Fruit fly (Drosophila melanogaster) whole organism, embryonic: ENCODE results near the gene CG4004.

Experiments
- Abd-B ChIP-seq: fragments of 200-800 bp; sonication (Bioruptor generic); optimal IDR thresholded peaks from 2 replicates; lab custom pipeline; 2018; ENCODE audit warnings: missing biosample characterization, mild to moderate bottlenecking, missing genetic modification characterization, moderate library complexity
- Antp ChIP-seq: fragments of 200-800 bp; sonication (Bioruptor generic); optimal IDR thresholded peaks from 3 replicates; lab custom pipeline; 2016; ENCODE audit warnings: missing biosample characterization, missing genetic modification characterization
- Atf3 ChIP-seq: fragments of 200-800 bp; sonication (Bioruptor generic); optimal IDR thresholded peaks from 3 replicates; lab custom pipeline; 2016; ENCODE audit warnings: missing biosample characterization, missing genetic modification characterization
- B-H1 ChIP-seq: fragments of 200-800 bp; sonication (Bioruptor generic); IDR thresholded peaks from 3 replicates; pipeline ENCODE4 v1.3.6; 2022; ENCODE audit warnings: missing biosample characterization, missing genetic modification characterization
- CG10274 ChIP-seq: fragments of 200-800 bp; sonication (Bioruptor generic); optimal IDR thresholded peaks from 3 replicates; lab custom pipeline; 2017; ENCODE audit warnings: missing biosample characterization, mild to moderate bottlenecking, missing genetic modification characterization
- CG10431 ChIP-seq: fragments of 200-800 bp; sonication (Bioruptor generic); optimal IDR thresholded peaks from 3 replicates; lab custom pipeline; 2018; ENCODE audit warnings: missing biosample characterization, mild to moderate bottlenecking, missing genetic modification characterization
- CG10654 ChIP-seq: fragments of 200-800 bp; sonication (Bioruptor generic); optimal IDR thresholded peaks from 2 replicates; lab custom pipeline; 2016; ENCODE audit warnings: missing biosample characterization, missing genetic modification characterization
- CG11560 ChIP-seq: fragments of 200-800 bp; sonication (Bioruptor generic); IDR thresholded peaks from 3 replicates; pipeline ENCODE4 v1.3.6; 2022; ENCODE audit warnings: missing biosample characterization, missing genetic modification characterization
- CG12391 ChIP-seq: fragments of 200-800 bp; sonication (Bioruptor generic); optimal IDR thresholded peaks from 3 replicates; lab custom pipeline; 2018; ENCODE audit warnings: missing biosample characterization, mild to moderate bottlenecking, missing genetic modification characterization, moderate library complexity
- CG12769 ChIP-seq: fragments of 200-800 bp; sonication (Bioruptor generic); optimal IDR thresholded peaks from 2 replicates; lab custom pipeline; 2019; ENCODE audit warnings: missing biosample characterization, mild to moderate bottlenecking, missing genetic modification characterization, moderate library complexity
- CG13775 ChIP-seq: fragments of 200-800 bp; sonication (Bioruptor generic); optimal IDR thresholded peaks from 3 replicates; lab custom pipeline; 2017; ENCODE audit warnings: missing biosample characterization, mild to moderate bottlenecking, missing genetic modification characterization
- CG15601 ChIP-seq: fragments of 200-800 bp; sonication (Bioruptor generic); optimal IDR thresholded peaks from 3 replicates; lab custom pipeline; 2019; ENCODE audit warnings: missing biosample characterization, mild to moderate bottlenecking, missing genetic modification characterization, moderate library complexity
- CG17359 ChIP-seq: fragments of 200-800 bp; sonication (Bioruptor generic); optimal IDR thresholded peaks from 3 replicates; lab custom pipeline; 2018; ENCODE audit warnings: missing biosample characterization, mild to moderate bottlenecking, missing genetic modification characterization, moderate library complexity
- CG2889 ChIP-seq: fragments of 200-800 bp; sonication (Bioruptor generic); IDR thresholded peaks from 3 replicates; pipeline ENCODE4 v1.3.6; 2022; ENCODE audit warnings: missing biosample characterization, missing genetic modification characterization
- CG4820 ChIP-seq: fragments of 200-800 bp; sonication (Bioruptor generic); optimal IDR thresholded peaks from 3 replicates; lab custom pipeline; 2016; ENCODE audit warnings: missing biosample characterization, missing genetic modification characterization
- CG6272 ChIP-seq: fragments of 200-800 bp; sonication (Bioruptor generic); IDR thresholded peaks from 2 replicates; pipeline ENCODE4 v1.3.6; 2022; ENCODE audit warnings: missing biosample characterization, missing genetic modification characterization
- CG6689 ChIP-seq: fragments of 200-800 bp; sonication (Bioruptor generic); IDR thresholded peaks from 2 replicates; pipeline ENCODE4 v1.3.6; 2022; ENCODE audit warnings: missing biosample characterization, missing genetic modification characterization
- CG6765 ChIP-seq: fragments of 200-800 bp; sonication (Bioruptor generic); optimal IDR thresholded peaks from 3 replicates; lab custom pipeline; 2017; ENCODE audit warnings: missing biosample characterization, mild to moderate bottlenecking, missing genetic modification characterization
- CG8290 ChIP-seq, 3 experiments: fragments of 200-800 bp; sonication (Bioruptor generic); optimal IDR thresholded peaks; 2 replicates each; lab custom pipeline; 2016 to 2019; ENCODE audit warnings: missing biosample characterization in 3 of 3, missing genetic modification characterization in 3 of 3, mild to moderate bottlenecking in 2 of 3, moderate library complexity in 1 of 3
- CTCF ChIP-seq: fragments of 200-800 bp; sonication (Bioruptor generic); optimal IDR thresholded peaks from 2 replicates; lab custom pipeline; 2017; ENCODE audit warnings: missing biosample characterization, mild to moderate bottlenecking, missing genetic modification characterization, moderate library complexity
- Dref ChIP-seq: fragments of 200-800 bp; sonication (Bioruptor generic); IDR thresholded peaks from 2 replicates; pipeline ENCODE4 v1.3.6; 2022; ENCODE audit warnings: missing biosample characterization, missing genetic modification characterization
- Hr3 ChIP-seq: fragments of 200-800 bp; sonication (Bioruptor generic); optimal IDR thresholded peaks from 3 replicates; lab custom pipeline; 2016; ENCODE audit warnings: missing biosample characterization, missing genetic modification characterization
- Max ChIP-seq: fragments of 200-800 bp; sonication (Bioruptor generic); optimal IDR thresholded peaks from 2 replicates; lab custom pipeline; 2016; ENCODE audit warnings: missing biosample characterization, mild to moderate bottlenecking, missing genetic modification characterization
- NC2β ChIP-seq: fragments of 200-800 bp; sonication (Bioruptor generic); optimal IDR thresholded peaks from 2 replicates; lab custom pipeline; 2016; ENCODE audit warnings: missing biosample characterization, missing genetic modification characterization
- Oli ChIP-seq: fragments of 200-800 bp; sonication (Bioruptor generic); optimal IDR thresholded peaks from 2 replicates; lab custom pipeline; 2018; ENCODE audit warnings: missing biosample characterization, mild to moderate bottlenecking, missing genetic modification characterization, moderate library complexity
- Rfx ChIP-seq: fragments of 200-800 bp; sonication (Bioruptor generic); IDR thresholded peaks from 2 replicates; pipeline ENCODE4 v1.3.6; 2022; ENCODE audit warnings: missing biosample characterization, missing genetic modification characterization
- Side ChIP-seq: fragments of 200-800 bp; sonication (Bioruptor generic); optimal IDR thresholded peaks from 2 replicates; lab custom pipeline; 2016; ENCODE audit warnings: missing biosample characterization, missing genetic modification characterization
- Ssrp ChIP-seq: fragments of 200-800 bp; sonication (Bioruptor generic); optimal IDR thresholded peaks from 2 replicates; lab custom pipeline; 2018; ENCODE audit warnings: missing biosample characterization, mild to moderate bottlenecking, missing genetic modification characterization, moderate library complexity
- Stat92E ChIP-seq, 3 experiments: fragments of >200 bp in 2 of 3; fragments of 200-800 bp in 1 of 3; sonication (Bioruptor generic) in 1 of 3; optimal IDR thresholded peaks; 2 replicates each; lab custom pipeline; 2017 to 2019; ENCODE audit warnings: missing biosample characterization in 3 of 3, missing genetic modification characterization in 3 of 3, mild to moderate bottlenecking in 1 of 3, moderate library complexity in 1 of 3
- Taf1 ChIP-seq: fragments of 200-800 bp; sonication (Bioruptor generic); IDR thresholded peaks from 2 replicates; pipeline ENCODE4 v1.3.6; 2022; ENCODE audit warnings: missing biosample characterization, missing genetic modification characterization
- ara ChIP-seq: fragments of 200-800 bp; sonication (Bioruptor generic); IDR thresholded peaks from 2 replicates; pipeline ENCODE4 v1.3.6; 2022; ENCODE audit warnings: missing biosample characterization, missing genetic modification characterization
- bcd ChIP-seq: fragments of 200-800 bp; sonication (Bioruptor generic); optimal IDR thresholded peaks from 2 replicates; lab custom pipeline; 2017; ENCODE audit warnings: missing biosample characterization, mild to moderate bottlenecking, missing genetic modification characterization
- cato ChIP-seq: fragments of 200-800 bp; sonication (Bioruptor generic); optimal IDR thresholded peaks from 2 replicates; lab custom pipeline; 2016; ENCODE audit warnings: missing biosample characterization, missing genetic modification characterization, borderline replicate concordance
- chinmo ChIP-seq: fragments of 200-800 bp; sonication (Bioruptor generic); IDR thresholded peaks from 4 replicates; pipeline ENCODE4 v1.3.6; 2022; ENCODE audit warnings: missing biosample characterization, missing genetic modification characterization; ENCODE audit not compliant: partially characterized antibody
- crol ChIP-seq: fragments of 200-800 bp; sonication (Bioruptor generic); IDR thresholded peaks from 2 replicates; pipeline ENCODE4 v1.3.6; 2022; ENCODE audit warnings: missing biosample characterization, missing genetic modification characterization
- danr ChIP-seq: fragments of 200-800 bp; sonication (Bioruptor generic); IDR thresholded peaks from 2 replicates; pipeline ENCODE4 v1.3.6; 2022; ENCODE audit warnings: missing biosample characterization, missing genetic modification characterization
- disco-r ChIP-seq: fragments of 200-800 bp; sonication (Bioruptor generic); optimal IDR thresholded peaks from 2 replicates; lab custom pipeline; 2016; ENCODE audit warnings: missing biosample characterization, missing genetic modification characterization
- ftz-f1 ChIP-seq: fragments of 200-800 bp; sonication (Bioruptor generic); optimal IDR thresholded peaks from 2 replicates; lab custom pipeline; 2016; ENCODE audit warnings: missing biosample characterization, missing genetic modification characterization
- gsb ChIP-seq: fragments of 200-800 bp; sonication (Bioruptor generic); IDR thresholded peaks from 2 replicates; pipeline ENCODE4 v1.3.6; 2022; ENCODE audit warnings: missing biosample characterization, missing genetic modification characterization
- hb ChIP-seq: fragments of 200-800 bp; sonication (Bioruptor generic); IDR thresholded peaks from 3 replicates; pipeline ENCODE4 v1.3.6; 2022; ENCODE audit warnings: missing biosample characterization, missing genetic modification characterization; ENCODE audit not compliant: partially characterized antibody
- luna ChIP-seq: fragments of 200-800 bp; sonication (Bioruptor generic); optimal IDR thresholded peaks from 2 replicates; lab custom pipeline; 2016; ENCODE audit warnings: missing biosample characterization, missing genetic modification characterization
- nerfin-1 ChIP-seq: fragments of 200-800 bp; sonication (Bioruptor generic); optimal IDR thresholded peaks from 3 replicates; lab custom pipeline; 2019; ENCODE audit warnings: missing biosample characterization, mild to moderate bottlenecking, missing genetic modification characterization, moderate library complexity
- scrt ChIP-seq: fragments of 200-800 bp; sonication (Bioruptor generic); optimal IDR thresholded peaks from 2 replicates; lab custom pipeline; 2018; ENCODE audit warnings: missing biosample characterization, mild to moderate bottlenecking, missing genetic modification characterization, moderate library complexity
- sisA ChIP-seq: fragments of 200-800 bp; sonication (Bioruptor generic); IDR thresholded peaks from 2 replicates; pipeline ENCODE4 v1.3.6; 2022; ENCODE audit warnings: missing biosample characterization, missing genetic modification characterization
- slou ChIP-seq: fragments of 200-800 bp; sonication (Bioruptor generic); optimal IDR thresholded peaks from 3 replicates; lab custom pipeline; 2016; ENCODE audit warnings: missing biosample characterization, missing genetic modification characterization
- sr ChIP-seq: fragments of 200-800 bp; sonication (Bioruptor generic); IDR thresholded peaks from 3 replicates; pipeline ENCODE4 v1.3.6; 2022; ENCODE audit warnings: missing biosample characterization, missing genetic modification characterization
- tgo ChIP-seq: fragments of 200-800 bp; sonication (Bioruptor generic); IDR thresholded peaks from 3 replicates; pipeline ENCODE4 v1.3.6; 2022; ENCODE audit warnings: missing biosample characterization, missing genetic modification characterization
- unc-4 ChIP-seq: fragments of 200-800 bp; sonication (Bioruptor generic); IDR thresholded peaks from 2 replicates; pipeline ENCODE4 v1.3.6; 2022; ENCODE audit warnings: missing biosample characterization, missing genetic modification characterization; ENCODE audit not compliant: partially characterized antibody

CG4004 gene

dm6 chrX:12735478-12736428 is 8.3 kb upstream of the CG4004 start (continued):
- TF ChIP-seq CG2889 (GFP tag; lab: Robert Waterston, UW) = peak; percentile 70; the same call in 2 of the 3 replicates
- TF ChIP-seq Atf3 = peak; percentile 87
- peak; percentile 76 for TF ChIP-seq CG10431 (GFP tag; lab: Kevin White, UChicago)
- TF ChIP-seq CG8290 (GFP tag; optimal IDR thresholded peaks at IDR 0.05; lab: Kevin White, UChicago) = peak; percentile 77
- peak; percentile 83 to 87 for TF ChIP-seq CG8290 (tag; optimal IDR thresholded peaks at IDR 0.05; lab: Kevin White, UChicago)
- peak; percentile 92 for TF ChIP-seq CG10654 (GFP tag; lab: Kevin White, UChicago)
- peak; percentile 86 for TF ChIP-seq Antp
- TF ChIP-seq disco-r (GFP tag; lab: Kevin White, UChicago) = peak; percentile 76
- peak; percentile 97 for TF ChIP-seq Oli (tag; lab: Kevin White, UChicago)
- TF ChIP-seq Rfx = peak; percentile 86
- no peak for TF ChIP-seq ftz-f1
- TF ChIP-seq sr = peak; percentile 64; the same call in 2 of the 3 replicates
- peak; percentile 97 for TF ChIP-seq chinmo (GFP tag; lab: Robert Waterston, UW)
- TF ChIP-seq Hr3 (GFP tag; lab: Kevin White, UChicago) = peak; percentile 96
- peak; percentile 93 for TF ChIP-seq slou (GFP tag; lab: Kevin White, UChicago)
- TF ChIP-seq bcd (GFP tag; lab: Kevin White, UChicago) = peak; percentile 95
- no peak for TF ChIP-seq Dref (GFP tag; lab: Robert Waterston, UW)
- TF ChIP-seq scrt (GFP tag; lab: Kevin White, UChicago) = peak; percentile 88
- TF ChIP-seq CG6689 (GFP tag; lab: Robert Waterston, UW) = peak; percentile 92
- peak; percentile 96 for TF ChIP-seq Max (GFP tag; lab: Kevin White, UChicago)
- TF ChIP-seq nerfin-1 (tag; lab: Kevin White, UChicago) = peak; percentile 87
- peak; percentile 78 for TF ChIP-seq danr (GFP tag; lab: Robert Waterston, UW)
- peak; percentile 93 for TF ChIP-seq Abd-B
- no peak for TF ChIP-seq unc-4
- peak; percentile 98 for TF ChIP-seq CG13775
- TF ChIP-seq CG10274 (GFP tag; lab: Kevin White, UChicago) = peak; percentile 91
- TF ChIP-seq CG6765 (GFP tag; lab: Kevin White, UChicago) = peak; percentile 86
- TF ChIP-seq hb = no peak
- no peak; the same call in 2 of the 3 replicates for TF ChIP-seq CG11560 (tag; lab: Robert Waterston, UW)
- peak; percentile 82 for TF ChIP-seq luna (GFP tag; lab: Kevin White, UChicago)
- TF ChIP-seq Ssrp (tag; lab: Kevin White, UChicago) = peak; percentile 96
- peak; percentile 80 for TF ChIP-seq CG6272 (GFP tag; lab: Robert Waterston, UW)
- TF ChIP-seq cato = peak; percentile 94
- peak; percentile 53 for TF ChIP-seq Taf1 (GFP tag; lab: Robert Waterston, UW)
- peak; percentile 99 for TF ChIP-seq crol (GFP tag; lab: Robert Waterston, UW)
- peak; percentile 88 for TF ChIP-seq gsb (GFP tag; lab: Robert Waterston, UW)
- peak; percentile 73 for TF ChIP-seq B-H1 (GFP tag; lab: Robert Waterston, UW)
- peak; percentile 51 for TF ChIP-seq CTCF (GFP tag; lab: Kevin White, UChicago)
- TF ChIP-seq tgo (GFP tag; lab: Robert Waterston, UW) = peak; percentile 80
- TF ChIP-seq ara (GFP tag; lab: Robert Waterston, UW) = peak; percentile 74
- peak; percentile 95 for TF ChIP-seq CG12391 (tag; lab: Kevin White, UChicago)
- peak; percentile 89 for TF ChIP-seq Side (GFP tag; lab: Kevin White, UChicago)
- peak; percentile 89 for TF ChIP-seq CG17359 (tag; lab: Kevin White, UChicago)
- TF ChIP-seq sisA = peak; percentile 83
- peak; percentile 88 for TF ChIP-seq CG15601 (tag; lab: Kevin White, UChicago)
- TF ChIP-seq CG12769 (tag; lab: Kevin White, UChicago) = peak; percentile 87
- TF ChIP-seq CG4820 (GFP tag; lab: Kevin White, UChicago) = peak; percentile 95
- peak in 2 of 3 experiments; percentile 41 to 80 for TF ChIP-seq Stat92E (GFP tag; optimal IDR thresholded peaks at IDR 0.05; lab: Kevin White, UChicago)
- peak; percentile 85 for TF ChIP-seq NC2β (GFP tag; lab: Kevin White, UChicago)
